Worm (Caenorhabditis elegans) whole organism, L4 larva: Measurements from ENCODE around the gene C26B9.6.
A peak's percentile ranks its signal among the peaks of the same experiment; 100 is the strongest.

Experiments
- D1046.2 ChIP-seq: fragments of 200-800 bp; sonication (Bioruptor generic); IDR thresholded peaks from 2 replicates; pipeline ENCODE4 v1.3.6; 2022; ENCODE audit warnings: missing genetic modification characterization, missing compliant biosample characterization
- F49E8.2 ChIP-seq: sonication (generic microtip); optimal IDR thresholded peaks from 2 replicates; lab custom pipeline; 2016; ENCODE audit warnings: missing compliant biosample characterization, mild to moderate bottlenecking, missing genetic modification characterization, borderline replicate concordance
- R02D3.7 ChIP-seq: fragments of 150-350 bp; sonication (generic microtip); optimal IDR thresholded peaks from 3 replicates; lab custom pipeline; 2014; ENCODE audit warnings: missing biosample characterization, missing genetic modification characterization
- Y5F2A.4 ChIP-seq: fragments of 200-800 bp; sonication (Bioruptor generic); optimal IDR thresholded peaks from 2 replicates; lab custom pipeline; 2018; ENCODE audit warnings: mild to moderate bottlenecking, missing genetic modification characterization, missing compliant biosample characterization
- aha-1 ChIP-seq: fragments of 150-350 bp; peaks from one replicate; lab custom pipeline; 2014; ENCODE audit warnings: missing biosample characterization, missing genetic modification characterization
- ceh-32 ChIP-seq: sonication (generic microtip); optimal IDR thresholded peaks from 2 replicates; lab custom pipeline; 2016; ENCODE audit warnings: mild to moderate bottlenecking, missing genetic modification characterization, missing compliant biosample characterization; ENCODE audit not compliant: poor library complexity
- daf-16 ChIP-seq, 3 experiments: sonication (generic microtip); optimal IDR thresholded peaks; 2 replicates each; lab custom pipeline; 2016 to 2017; ENCODE audit warnings: missing genetic modification characterization in 3 of 3, missing genetic modification reagents in 3 of 3, mild to moderate bottlenecking in 2 of 3, missing compliant biosample characterization in 2 of 3, missing biosample characterization in 1 of 3, moderate library complexity in 1 of 3
- daf-8 ChIP-seq: fragments of 200-800 bp; sonication (Bioruptor generic); IDR thresholded peaks from 2 replicates; pipeline ENCODE4 v1.3.6; 2022; ENCODE audit warnings: missing genetic modification characterization, missing compliant biosample characterization
- dmd-6 ChIP-seq: fragments of 200-800 bp; sonication (Bioruptor generic); IDR thresholded peaks from 2 replicates; pipeline ENCODE4 v1.3.6; 2022; ENCODE audit warnings: missing genetic modification reagents, missing genetic modification characterization, missing compliant biosample characterization
- duxl-1 ChIP-seq: sonication (generic microtip); optimal IDR thresholded peaks from 2 replicates; lab custom pipeline; 2016; ENCODE audit warnings: mild to moderate bottlenecking, missing genetic modification characterization, moderate library complexity, missing compliant biosample characterization; ENCODE audit not compliant: poor library complexity
- egl-27 ChIP-seq: sonication (generic microtip); optimal IDR thresholded peaks from 3 replicates; lab custom pipeline; 2017; ENCODE audit warnings: missing biosample characterization, missing genetic modification reagents, missing genetic modification characterization
- fkh-10 ChIP-seq: fragments of 150-350 bp; optimal IDR thresholded peaks from 2 replicates; lab custom pipeline; 2014; ENCODE audit warnings: missing biosample characterization, missing genetic modification reagents, missing genetic modification characterization
- gei-8 ChIP-seq: fragments of 200-800 bp; sonication (Bioruptor generic); optimal IDR thresholded peaks from 2 replicates; lab custom pipeline; 2018; ENCODE audit warnings: mild to moderate bottlenecking, missing genetic modification characterization, missing compliant biosample characterization
- hif-1 ChIP-seq, 2 experiments: sonication (generic microtip); optimal IDR thresholded peaks; 2 replicates each; lab custom pipeline; 2016 to 2017; ENCODE audit warnings: missing compliant biosample characterization in 2 of 2, missing genetic modification characterization in 2 of 2, missing genetic modification reagents in 2 of 2, missing genotype in 2 of 2, mild to moderate bottlenecking in 1 of 2
- hlh-11 ChIP-seq: fragments of 200-800 bp; sonication (Bioruptor generic); optimal IDR thresholded peaks from 2 replicates; lab custom pipeline; 2018; ENCODE audit warnings: mild to moderate bottlenecking, missing genetic modification characterization, missing compliant biosample characterization
- hlh-30 ChIP-seq: sonication (generic microtip); optimal IDR thresholded peaks from 2 replicates; lab custom pipeline; 2017; ENCODE audit warnings: antibody characterized with exemption, mild to moderate bottlenecking, missing genetic modification characterization, missing compliant biosample characterization; ENCODE audit not compliant: insufficient read depth
- hmg-1.1 ChIP-seq: fragments of 200-800 bp; sonication (Bioruptor generic); IDR thresholded peaks from 2 replicates; pipeline ENCODE4 v1.3.6; 2022; ENCODE audit warnings: missing genetic modification reagents, missing genetic modification characterization, missing compliant biosample characterization
- lim-7 ChIP-seq: fragments of 200-800 bp; sonication (Bioruptor generic); IDR thresholded peaks from 2 replicates; pipeline ENCODE4 v1.3.6; 2022; ENCODE audit warnings: missing genetic modification characterization, missing compliant biosample characterization
- madf-9 ChIP-seq: fragments of 200-800 bp; sonication (Bioruptor generic); conservative IDR thresholded peaks from 2 replicates; pipeline ENCODE4 v1.3.6; 2022; ENCODE audit warnings: missing genetic modification reagents, missing genetic modification characterization, missing compliant biosample characterization
- mdt-29 ChIP-seq: fragments of 200-800 bp; sonication (Bioruptor generic); IDR thresholded peaks from 2 replicates; pipeline ENCODE4 v1.3.6; 2022; ENCODE audit warnings: missing genetic modification reagents, missing genetic modification characterization, missing compliant biosample characterization
- mep-1 ChIP-seq: fragments of 150-350 bp; sonication (generic microtip); optimal IDR thresholded peaks from 3 replicates; lab custom pipeline; 2014; ENCODE audit warnings: missing biosample characterization, missing genetic modification characterization
- mxl-3 ChIP-seq: fragments of 200-800 bp; sonication (Bioruptor generic); optimal IDR thresholded peaks from 2 replicates; lab custom pipeline; 2018; ENCODE audit warnings: mild to moderate bottlenecking, missing genetic modification characterization, missing compliant biosample characterization
- nhr-10 ChIP-seq: fragments of 150-350 bp; optimal IDR thresholded peaks from 2 replicates; lab custom pipeline; 2014; ENCODE audit warnings: missing biosample characterization, missing genetic modification characterization
- nhr-102 ChIP-seq: sonication (generic microtip); optimal IDR thresholded peaks from 2 replicates; lab custom pipeline; 2016; ENCODE audit warnings: mild to moderate bottlenecking, missing genetic modification characterization, moderate library complexity, missing compliant biosample characterization
- nhr-28 ChIP-seq: fragments of 150-350 bp; optimal IDR thresholded peaks from 2 replicates; lab custom pipeline; 2014; ENCODE audit warnings: missing biosample characterization, missing genetic modification characterization
- pqm-1 ChIP-seq: sonication (generic microtip); optimal IDR thresholded peaks from 2 replicates; lab custom pipeline; 2017; ENCODE audit warnings: missing biosample characterization, missing genetic modification characterization
- saeg-2 ChIP-seq: fragments of 200-800 bp; sonication (Bioruptor generic); IDR thresholded peaks from 2 replicates; pipeline ENCODE4 v1.3.6; 2022; ENCODE audit warnings: missing genetic modification reagents, missing genetic modification characterization, missing compliant biosample characterization
- sdz-12 ChIP-seq: fragments of 200-800 bp; sonication (Bioruptor generic); optimal IDR thresholded peaks from 2 replicates; lab custom pipeline; 2018; ENCODE audit warnings: mild to moderate bottlenecking, missing genetic modification characterization, missing compliant biosample characterization
- spr-1 ChIP-seq: sonication (generic microtip); optimal IDR thresholded peaks from 2 replicates; lab custom pipeline; 2016; ENCODE audit warnings: mild to moderate bottlenecking, missing genetic modification characterization, missing compliant biosample characterization
- unc-62 ChIP-seq, 3 experiments: fragments of 150-350 bp in 1 of 3; sonication (generic microtip); optimal IDR thresholded peaks in 2 of 3; peaks in 1 of 3; 1 replicate in 1 of 3; 2 replicates in 2 of 3; lab custom pipeline; 2014 to 2017; ENCODE audit warnings: missing biosample characterization in 3 of 3, missing genetic modification characterization in 3 of 3, missing genetic modification reagents in 3 of 3, missing genotype in 1 of 3
- zip-2 ChIP-seq: fragments of 150-350 bp; optimal IDR thresholded peaks from 2 replicates; lab custom pipeline; 2014; ENCODE audit warnings: missing biosample characterization, missing genetic modification characterization
- ztf-11 ChIP-seq: fragments of 150-350 bp; optimal IDR thresholded peaks from 2 replicates; lab custom pipeline; 2014; ENCODE audit warnings: missing biosample characterization, missing genetic modification characterization

The C26B9.6 gene

DNA sequence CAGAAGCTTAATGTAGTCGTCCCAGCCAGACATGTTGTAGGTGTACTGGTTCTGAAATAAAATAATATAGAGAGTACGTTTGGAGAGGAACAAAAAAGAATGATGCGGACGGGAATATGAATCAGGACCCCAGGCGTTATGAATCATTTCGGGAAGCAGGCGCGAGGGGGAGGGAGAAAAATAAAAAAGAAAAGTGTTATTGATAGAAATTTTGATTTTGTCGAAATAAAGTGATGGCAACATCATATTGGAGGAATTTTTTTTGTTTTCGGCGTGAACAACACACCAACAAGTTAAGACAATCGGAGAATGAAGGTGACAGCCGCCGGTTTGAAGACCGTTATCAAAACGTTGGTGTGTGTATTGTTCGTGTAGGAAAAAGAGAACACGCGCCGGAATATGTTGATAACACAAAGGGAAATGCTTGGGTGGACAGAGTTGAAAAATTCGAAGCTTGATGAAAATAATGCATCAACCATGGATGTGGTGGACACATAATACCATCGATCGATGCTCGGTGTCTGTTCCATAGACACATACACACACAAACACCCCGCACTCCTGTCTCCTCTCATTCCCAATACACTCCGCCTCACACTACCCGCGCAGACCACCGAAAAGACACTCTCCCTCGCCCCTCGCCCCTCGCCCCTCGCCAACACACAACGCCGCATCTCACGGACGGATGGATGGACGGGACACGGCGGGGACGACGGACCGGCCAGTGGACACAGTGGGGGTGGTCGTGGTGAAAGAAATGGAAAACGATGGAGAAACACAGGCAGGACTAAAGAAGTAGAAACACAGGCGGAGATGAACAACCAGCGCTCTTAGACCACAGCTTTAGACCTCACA lies 19.0 kb upstream of the C26B9.6 start, which contains the start of gene pfn-2 (continued):
- TF ChIP-seq F49E8.2 (tag; lab: Kevin White, UChicago), result no peak
- 0 out of 2 replicates have a peak, but pooled peaks have one; percentile 8 for TF ChIP-seq lim-7

DNA sequence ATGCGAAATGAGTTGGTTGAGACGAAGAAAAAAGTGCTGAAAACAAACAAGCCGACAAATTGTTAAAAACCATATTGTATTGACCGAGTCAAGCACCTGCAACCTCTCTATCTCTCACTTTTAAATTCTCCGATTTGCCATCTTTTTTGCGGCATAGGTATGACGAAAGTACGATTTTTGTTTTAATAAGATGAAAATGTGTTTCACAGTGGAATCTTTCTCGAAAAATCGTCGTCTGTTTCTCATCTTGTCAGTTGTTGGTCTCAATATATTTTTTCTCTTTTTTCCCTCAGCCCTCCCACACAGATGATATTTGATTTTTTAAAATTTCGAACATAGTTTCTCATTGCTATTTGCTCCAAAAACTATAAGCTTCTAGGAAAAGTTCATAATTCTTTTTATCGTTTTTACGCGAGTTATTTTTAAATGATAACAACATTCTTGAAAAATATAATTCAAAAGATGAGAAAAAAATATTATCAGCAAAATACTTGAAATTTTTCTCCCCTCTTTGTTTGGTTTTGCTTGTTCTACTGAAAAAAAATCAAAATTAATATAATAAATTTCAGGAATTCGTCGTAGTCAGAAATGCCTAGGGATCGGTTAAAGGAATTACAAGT lies 13.4 kb upstream of the C26B9.6 start, which contains the start of gene syx-3:
Gene syx-3, plus strand, starts transcription at position 570 of the 620 bp plus-strand sequence.
- TF ChIP-seq hmg-1.1 (GFP tag; lab: Robert Waterston, UW), result no peak
- no peak for TF ChIP-seq daf-8 (GFP tag; lab: Robert Waterston, UW)
- TF ChIP-seq duxl-1 (tag; lab: Kevin White, UChicago), result peak; percentile 47
- peak; percentile 13 for TF ChIP-seq hlh-11 (tag; lab: Kevin White, UChicago)
- TF ChIP-seq aha-1 (tag; lab: Kevin White, UChicago), result peak; percentile 94
- no peak for TF ChIP-seq Y5F2A.4 (GFP tag; lab: Kevin White, UChicago)
- TF ChIP-seq hif-1 (tag; optimal IDR thresholded peaks at IDR 0.05; lab: Kevin White, UChicago), result no peak
- no peak for TF ChIP-seq egl-27
- TF ChIP-seq nhr-10 (tag; lab: Kevin White, UChicago), result no peak
- peak in 1 of 2 experiments; percentile 5 for TF ChIP-seq unc-62 (GFP tag; optimal IDR thresholded peaks at IDR 0.05 in 1 of 2; lab: Kevin White, UChicago)
- TF ChIP-seq unc-62 (tag; optimal IDR thresholded peaks at IDR 0.05; lab: Kevin White, UChicago), result no peak
- no peak for TF ChIP-seq mdt-29 (GFP tag; lab: Robert Waterston, UW)
- TF ChIP-seq nhr-28, result peak; percentile 7

DNA sequence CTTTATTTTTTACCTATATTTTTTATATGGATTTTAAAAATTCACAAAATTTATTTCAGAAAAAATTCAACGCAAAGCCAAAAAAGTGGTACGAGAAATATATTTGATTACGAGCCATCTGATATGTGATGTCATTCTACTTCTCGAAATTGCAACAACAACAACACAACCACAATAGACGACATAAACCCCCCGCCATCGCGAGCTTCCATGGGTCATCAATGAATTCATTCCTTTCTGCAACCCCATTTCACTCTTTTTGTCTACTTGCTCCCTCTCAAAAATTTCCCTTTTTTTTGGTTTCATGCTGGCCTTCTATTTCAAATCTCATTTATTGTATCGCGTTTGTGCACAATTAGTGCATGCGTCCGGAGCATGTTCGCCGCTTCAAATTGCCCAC lies 12.6 kb upstream of the C26B9.6 start:
- TF ChIP-seq saeg-2 (GFP tag; lab: Robert Waterston, UW), result no peak
- no peak for TF ChIP-seq gei-8
- TF ChIP-seq aha-1 (tag; lab: Kevin White, UChicago), result peak; percentile 93
- TF ChIP-seq ztf-11 (tag; lab: Kevin White, UChicago), result no peak
- TF ChIP-seq spr-1 (tag; lab: Kevin White, UChicago), result no peak

DNA sequence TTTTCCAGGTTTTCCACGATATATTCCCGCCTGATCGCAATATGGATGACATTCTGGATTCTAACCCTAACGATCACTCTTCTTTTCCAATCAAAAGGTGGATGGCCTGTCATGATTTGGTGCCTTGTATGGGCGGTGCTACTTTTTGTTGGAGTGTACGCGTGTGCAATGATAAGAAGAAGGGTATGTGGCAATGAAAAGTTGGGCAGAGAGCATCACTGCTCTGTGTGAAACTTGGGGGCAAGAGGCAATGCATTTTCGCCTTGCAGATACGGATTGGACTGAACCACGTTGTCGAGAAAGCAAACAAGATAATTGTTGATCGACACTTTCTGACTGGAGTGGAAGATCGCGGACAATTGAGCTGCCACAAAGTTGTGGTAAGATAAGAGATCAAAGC lies 11.0 kb upstream of the C26B9.6 start:
- TF ChIP-seq dmd-6, result peak; percentile 58
- no peak for TF ChIP-seq gei-8
- peak; percentile 70 for TF ChIP-seq mxl-3 (GFP tag; lab: Kevin White, UChicago)
- TF ChIP-seq hlh-30 (tag; lab: Kevin White, UChicago), result peak; percentile 39
- no peak for TF ChIP-seq egl-27
- TF ChIP-seq nhr-28, result peak; percentile 26
- peak; percentile 38 for TF ChIP-seq hlh-11 (tag; lab: Kevin White, UChicago)
- TF ChIP-seq daf-16 (GFP tag; optimal IDR thresholded peaks at IDR 0.05; lab: Kevin White, UChicago), result no peak
- peak; percentile 28 for TF ChIP-seq daf-16 (tag; optimal IDR thresholded peaks at IDR 0.05; lab: Kevin White, UChicago)
- TF ChIP-seq zip-2 (tag; lab: Kevin White, UChicago), result no peak
- TF ChIP-seq nhr-102 (tag; lab: Kevin White, UChicago), result no peak
- TF ChIP-seq pqm-1, result peak; percentile 58

DNA sequence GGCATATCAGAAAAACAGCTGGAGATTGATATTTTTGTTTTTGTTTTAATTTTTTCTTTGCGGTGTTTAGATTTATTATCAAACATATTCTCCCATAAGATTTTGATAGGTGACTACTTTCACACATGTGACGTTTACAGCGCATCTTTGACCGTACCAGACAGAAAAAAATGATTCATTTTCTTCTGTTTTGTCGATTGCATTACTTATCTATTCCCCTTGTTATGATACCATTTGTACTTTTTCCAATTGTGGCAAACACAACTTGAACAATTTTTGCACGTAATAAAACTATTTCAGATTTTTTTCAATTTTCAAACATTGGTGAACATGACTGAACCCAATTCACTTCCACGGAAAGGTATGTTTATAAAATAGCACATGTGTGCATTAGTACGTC lies 9.0 kb upstream of the C26B9.6 start, which contains the start of gene C26B9.1:
Gene C26B9.1, plus strand, starts transcription at position 301 of the 400 bp plus-strand sequence.
- TF ChIP-seq R02D3.7 (tag; lab: Kevin White, UChicago), result no peak
- no peak for TF ChIP-seq sdz-12 (GFP tag; lab: Kevin White, UChicago)
- TF ChIP-seq gei-8, result no peak
- no peak for TF ChIP-seq mep-1 (tag; lab: Kevin White, UChicago)
- TF ChIP-seq pqm-1, result no peak
- TF ChIP-seq D1046.2, result no peak
- no peak for TF ChIP-seq ceh-32
- TF ChIP-seq madf-9 (GFP tag; lab: Robert Waterston, UW), result no peak
- no peak for TF ChIP-seq fkh-10
